Worm (Caenorhabditis elegans): ENCODE data around the gene glb-6.

The glb-6 gene

ce11 chrV:5581312-5581711 lies 11.0 kb upstream of the glb-6 start, which contains the start of gene klc-2:
Gene klc-2 (minus strand): TSS chrV:5581412.
- TF ChIP-seq elt-1 (tag; optimal IDR thresholded peaks at IDR 0.05) (no peak), skn-1 (tag; optimal IDR thresholded peaks at IDR 0.05) (no peak), crh-2 (tag; optimal IDR thresholded peaks at IDR 0.05) (no peak), mab-5 (tag; optimal IDR thresholded peaks at IDR 0.05) (no peak)

- TF ChIP-seq ztf-1 (GFP tag; conservative IDR thresholded peaks at IDR 0.05), result no peak
- TF ChIP-seq snpc-4 (tag; optimal IDR thresholded peaks at IDR 0.05), result peak; percentile 44
- no peak for TF ChIP-seq nhr-6 (tag; optimal IDR thresholded peaks at IDR 0.05)
- no peak for TF ChIP-seq sma-3 (GFP tag; optimal IDR thresholded peaks at IDR 0.05)
- TF ChIP-seq nhr-25 (tag; optimal IDR thresholded peaks at IDR 0.05), result peak; percentile 10
- TF ChIP-seq sem-4 (tag; optimal IDR thresholded peaks at IDR 0.05), result peak; percentile 26
- TF ChIP-seq C34F6.9 (tag; optimal IDR thresholded peaks at IDR 0.05), result peak; percentile 87
- TF ChIP-seq egl-27 (tag; optimal IDR thresholded peaks at IDR 0.05), result no peak
- no peak for TF ChIP-seq Y55F3AM.14 (GFP tag; optimal IDR thresholded peaks at IDR 0.05)
- peak; percentile 65 for TF ChIP-seq sma-9 (GFP tag; optimal IDR thresholded peaks at IDR 0.05)
- no peak for TF ChIP-seq sma-9 (tag; optimal IDR thresholded peaks at IDR 0.05)
- peak; percentile 79 for TF ChIP-seq crh-2 (tag; optimal IDR thresholded peaks at IDR 0.05)
- no peak for TF ChIP-seq skn-1 (tag; optimal IDR thresholded peaks at IDR 0.05)
- no peak for TF ChIP-seq R02D3.7 (tag; optimal IDR thresholded peaks at IDR 0.05)
- TF ChIP-seq blmp-1 (tag; optimal IDR thresholded peaks at IDR 0.05; ENCODE audit: insufficient read depth), result no peak
- no peak for TF ChIP-seq ztf-11 (tag; optimal IDR thresholded peaks at IDR 0.05)
- peak; percentile 80 for TF ChIP-seq unc-55 (GFP tag; optimal IDR thresholded peaks at IDR 0.05)
- no peak for TF ChIP-seq elt-3 (tag; optimal IDR thresholded peaks at IDR 0.05)
- no peak for TF ChIP-seq mbf-1 (tag; optimal IDR thresholded peaks at IDR 0.05)
- no peak for TF ChIP-seq nhr-237 (tag; optimal IDR thresholded peaks at IDR 0.05)
- no peak for TF ChIP-seq lin-11 (tag; optimal IDR thresholded peaks at IDR 0.05)
- no peak for TF ChIP-seq unc-39 (tag; optimal IDR thresholded peaks at IDR 0.05)
- TF ChIP-seq F13H6.1 (tag; optimal IDR thresholded peaks at IDR 0.05), result peak; percentile 57
- no peak for TF ChIP-seq nhr-10 (tag; optimal IDR thresholded peaks at IDR 0.05)
- peak; percentile 86 for TF ChIP-seq nhr-129 (tag; optimal IDR thresholded peaks at IDR 0.05)
- no peak for TF ChIP-seq ceh-16 (tag; optimal IDR thresholded peaks at IDR 0.05)
- TF ChIP-seq nhr-21 (tag; optimal IDR thresholded peaks at IDR 0.05), result no peak
- no peak for TF ChIP-seq gmeb-1 (tag; optimal IDR thresholded peaks at IDR 0.05)
- no peak for TF ChIP-seq ztf-4 (tag; optimal IDR thresholded peaks at IDR 0.05)
- TF ChIP-seq aly-2 (tag; optimal IDR thresholded peaks at IDR 0.05), result no peak
- TF ChIP-seq mab-5 (tag; optimal IDR thresholded peaks at IDR 0.05), result peak; percentile 32
- TF ChIP-seq nhr-23 (tag; optimal IDR thresholded peaks at IDR 0.05), result no peak
- TF ChIP-seq nhr-12 (tag; optimal IDR thresholded peaks at IDR 0.05), result no peak
- no peak for TF ChIP-seq mdl-1 (tag; optimal IDR thresholded peaks at IDR 0.05)
- no peak for TF ChIP-seq lin-39 (tag; optimal IDR thresholded peaks at IDR 0.05)
- no peak for TF ChIP-seq nhr-11 (tag; optimal IDR thresholded peaks at IDR 0.05)
- no peak for TF ChIP-seq unc-62 (GFP tag; optimal IDR thresholded peaks at IDR 0.05)
- TF ChIP-seq lin-13 (GFP tag; optimal IDR thresholded peaks at IDR 0.05), result no peak
- no peak for TF ChIP-seq peb-1 (tag; optimal IDR thresholded peaks at IDR 0.05)
- TF ChIP-seq ZK546.5 (tag; optimal IDR thresholded peaks at IDR 0.05), result no peak
- peak; percentile 34 for TF ChIP-seq ama-1 (optimal IDR thresholded peaks at IDR 0.05)
- no peak for TF ChIP-seq nhr-77 (tag; optimal IDR thresholded peaks at IDR 0.05)
- peak; percentile 61 for TF ChIP-seq fos-1 (tag; optimal IDR thresholded peaks at IDR 0.05)
- no peak for TF ChIP-seq alr-1 (tag; optimal IDR thresholded peaks at IDR 0.05)
- TF ChIP-seq lsy-2 (tag; optimal IDR thresholded peaks at IDR 0.05), result peak; percentile 61 to 84
- no peak for TF ChIP-seq dmd-4 (tag; optimal IDR thresholded peaks at IDR 0.05)
- no peak for TF ChIP-seq elt-1 (tag; optimal IDR thresholded peaks at IDR 0.05)
- no peak for TF ChIP-seq ceh-82 (tag; optimal IDR thresholded peaks at IDR 0.05)
- peak; percentile 58 for TF ChIP-seq zag-1 (tag; optimal IDR thresholded peaks at IDR 0.05)
These were observed 10.2 kb upstream of the glb-6 start for ce11 chrV:5580517-5580916.

Data from whole organism, L2 larva.